Worm (Caenorhabditis elegans) whole organism, late embryonic: Measurements from ENCODE around the gene srj-44.

ENCODE experiments used
- che-1 ChIP-seq: sonication (generic microtip); optimal IDR thresholded peaks from 2 replicates; lab custom pipeline; 2016; ENCODE audit warnings: mild to moderate bottlenecking, missing genetic modification characterization, missing compliant biosample characterization
- dmd-4 ChIP-seq: sonication (generic microtip); optimal IDR thresholded peaks from 2 replicates; lab custom pipeline; 2016; ENCODE audit warnings: borderline replicate concordance, missing genetic modification characterization, missing compliant biosample characterization
- fkh-6 ChIP-seq: sonication (generic microtip); optimal IDR thresholded peaks from 2 replicates; lab custom pipeline; 2016; ENCODE audit warnings: missing genetic modification characterization, missing compliant biosample characterization
- lin-11 ChIP-seq: fragments of 200-800 bp; sonication (Bioruptor generic); optimal IDR thresholded peaks from 2 replicates; lab custom pipeline; 2018; ENCODE audit warnings: mild to moderate bottlenecking, missing genetic modification characterization, missing compliant biosample characterization
- nhr-11 ChIP-seq: fragments of 150-350 bp; optimal IDR thresholded peaks from 2 replicates; lab custom pipeline; 2014; ENCODE audit warnings: missing biosample characterization, missing genetic modification characterization
- nhr-232 ChIP-seq: sonication (generic microtip); optimal IDR thresholded peaks from 2 replicates; lab custom pipeline; 2016; ENCODE audit warnings: missing genetic modification characterization, missing compliant biosample characterization
- pat-9 ChIP-seq: fragments of 200-800 bp; sonication (Bioruptor generic); optimal IDR thresholded peaks from 2 replicates; lab custom pipeline; 2018; ENCODE audit warnings: mild to moderate bottlenecking, missing genetic modification characterization, moderate library complexity, missing compliant biosample characterization
- pha-4 ChIP-seq: fragments of 150-350 bp; optimal IDR thresholded peaks from 2 replicates; lab custom pipeline; 2018; ENCODE audit warnings: missing biosample characterization, missing genetic modification reagents, missing genetic modification characterization
- sox-4 ChIP-seq: sonication (generic microtip); optimal IDR thresholded peaks from 2 replicates; lab custom pipeline; 2017; ENCODE audit warnings: mild to moderate bottlenecking, missing genetic modification characterization, inconsistent platforms, missing compliant biosample characterization

ce11 chrV:2876188-2876831 lies 30.6 kb upstream of the srj-44 start:
- TF ChIP-seq fkh-6 (tag; lab: Kevin White, UChicago): no peak
- no peak for TF ChIP-seq lin-11 (tag; lab: Kevin White, UChicago)
- no peak for TF ChIP-seq pat-9 (tag; lab: Kevin White, UChicago)
- TF ChIP-seq dmd-4 (tag; lab: Kevin White, UChicago): no peak
- TF ChIP-seq sox-4: no peak
- no peak for TF ChIP-seq pha-4 (tag; lab: Kevin White, UChicago)
- TF ChIP-seq nhr-11 (tag; lab: Kevin White, UChicago): no peak
- TF ChIP-seq che-1 (tag; lab: Kevin White, UChicago): no peak
- TF ChIP-seq nhr-232: no peak
